Worm (Caenorhabditis elegans) whole organism, L1 larva: ENCODE measurements around the gene atf-2.
A peak's percentile ranks its signal among the peaks of the same experiment; 100 is the strongest.

Experiments
- C34B4.2 ChIP-seq: sonication (generic microtip); optimal IDR thresholded peaks from 2 replicates; lab custom pipeline; 2017; ENCODE audit warnings: mild to moderate bottlenecking, missing genetic modification characterization, missing compliant biosample characterization
- Y116A8C.19 ChIP-seq: sonication (generic microtip); optimal IDR thresholded peaks from 2 replicates; lab custom pipeline; 2016; ENCODE audit warnings: missing compliant biosample characterization, missing genetic modification characterization, borderline replicate concordance
- ama-1 ChIP-seq: fragments of 150-350 bp; optimal IDR thresholded peaks from 2 replicates; lab custom pipeline; 2014
- ceh-8 ChIP-seq: fragments of 200-800 bp; sonication (Bioruptor generic); optimal IDR thresholded peaks from 2 replicates; lab custom pipeline; 2018; ENCODE audit warnings: mild to moderate bottlenecking, missing genetic modification characterization, moderate library complexity, missing compliant biosample characterization
- ceh-82 ChIP-seq, 3 experiments: fragments of 150-350 bp in 1 of 3; sonication (generic microtip) in 2 of 3; optimal IDR thresholded peaks; 2 replicates each; lab custom pipeline; 2014 to 2017; ENCODE audit warnings: missing biosample characterization in 3 of 3, missing genetic modification characterization in 3 of 3
- ceh-88 ChIP-seq: fragments of 200-800 bp; sonication (Bioruptor generic); IDR thresholded peaks from 2 replicates; pipeline ENCODE4 v1.3.6; 2022; ENCODE audit warnings: missing genetic modification characterization, missing compliant biosample characterization
- ceh-90 ChIP-seq: sonication (generic microtip); optimal IDR thresholded peaks from 2 replicates; lab custom pipeline; 2016; ENCODE audit warnings: missing genetic modification characterization, missing compliant biosample characterization
- dpl-1 ChIP-seq, 3 experiments: fragments of 150-350 bp in 2 of 3; sonication (generic microtip) in 1 of 3; optimal IDR thresholded peaks; 2 replicates each; lab custom pipeline; 2014 to 2017; ENCODE audit warnings: missing biosample characterization in 3 of 3, missing genetic modification characterization in 3 of 3, missing genetic modification reagents in 3 of 3
- efl-1 ChIP-seq, 4 experiments: fragments of 150-350 bp; optimal IDR thresholded peaks in 3 of 4; peaks in 1 of 4; 1 replicate in 1 of 4; 2 replicates in 3 of 4; lab custom pipeline; 2014; ENCODE audit warnings: missing biosample characterization in 2 of 4, missing genetic modification characterization in 2 of 4, missing genetic modification reagents in 2 of 4
- egl-27 ChIP-seq, 2 experiments: fragments of 150-350 bp in 1 of 2; sonication (generic microtip); optimal IDR thresholded peaks; 3 replicates each; lab custom pipeline; 2017 to 2018; ENCODE audit warnings: missing biosample characterization in 2 of 2, missing genetic modification characterization in 2 of 2, missing genetic modification reagents in 2 of 2
- elt-3 ChIP-seq, 6 experiments: fragments of 150-350 bp in 1 of 6; sonication (generic microtip); optimal IDR thresholded peaks; 2 replicates each; lab custom pipeline; 2017 to 2018; ENCODE audit warnings: missing biosample characterization in 6 of 6, missing genetic modification characterization in 6 of 6, inconsistent platforms in 1 of 6
- fkh-10 ChIP-seq: sonication (generic microtip); optimal IDR thresholded peaks from 2 replicates; lab custom pipeline; 2017; ENCODE audit warnings: missing biosample characterization, missing genetic modification reagents, missing genetic modification characterization
- fkh-4 ChIP-seq: sonication (generic microtip); optimal IDR thresholded peaks from 2 replicates; lab custom pipeline; 2016; ENCODE audit warnings: missing compliant biosample characterization, missing genetic modification characterization, borderline replicate concordance
- fkh-8 ChIP-seq: sonication (generic microtip); optimal IDR thresholded peaks from 2 replicates; lab custom pipeline; 2016; ENCODE audit warnings: mild to moderate bottlenecking, missing genetic modification characterization, missing compliant biosample characterization
- hlh-4 ChIP-seq: sonication (generic microtip); optimal IDR thresholded peaks from 2 replicates; lab custom pipeline; 2016; ENCODE audit warnings: mild to moderate bottlenecking, missing genetic modification characterization, missing compliant biosample characterization
- isw-1 ChIP-seq: fragments of 200-800 bp; sonication (Bioruptor generic); IDR thresholded peaks from 2 replicates; pipeline ENCODE4 v1.3.6; 2022; ENCODE audit warnings: missing genetic modification characterization, missing compliant biosample characterization
- jun-1 ChIP-seq: fragments of 150-350 bp; optimal IDR thresholded peaks from 2 replicates; lab custom pipeline; 2014; ENCODE audit warnings: missing biosample characterization, missing genetic modification reagents, missing genetic modification characterization
- lin-15B ChIP-seq: fragments of 150-350 bp; sonication (generic microtip); optimal IDR thresholded peaks from 3 replicates; lab custom pipeline; 2014; ENCODE audit warnings: missing biosample characterization, missing genetic modification characterization
- lsy-2 ChIP-seq, 2 experiments: fragments of 150-350 bp; optimal IDR thresholded peaks; 2 replicates each; lab custom pipeline; 2014; ENCODE audit warnings: missing biosample characterization in 2 of 2, missing genetic modification characterization in 2 of 2
- mab-9 ChIP-seq: fragments of 200-800 bp; sonication (Bioruptor generic); IDR thresholded peaks from 2 replicates; pipeline ENCODE4 v1.3.6; 2022; ENCODE audit warnings: missing genetic modification reagents, missing genetic modification characterization, missing compliant biosample characterization
- mdl-1 ChIP-seq, 2 experiments: fragments of 150-350 bp; optimal IDR thresholded peaks; 2 replicates each; lab custom pipeline; 2014 to 2017; ENCODE audit warnings: missing biosample characterization in 2 of 2, missing genetic modification characterization in 2 of 2, inconsistent platforms in 1 of 2
- mef-2 ChIP-seq: fragments of 150-350 bp; optimal IDR thresholded peaks from 2 replicates; lab custom pipeline; 2014; ENCODE audit warnings: missing biosample characterization, missing genetic modification characterization
- nhr-20 ChIP-seq: sonication (generic microtip); optimal IDR thresholded peaks from 2 replicates; lab custom pipeline; 2016; ENCODE audit warnings: mild to moderate bottlenecking, missing genetic modification characterization, missing compliant biosample characterization
- nhr-28 ChIP-seq: fragments of 150-350 bp; optimal IDR thresholded peaks from 2 replicates; lab custom pipeline; 2014; ENCODE audit warnings: missing biosample characterization, missing genetic modification characterization
- nhr-71 ChIP-seq: sonication (generic microtip); optimal IDR thresholded peaks from 2 replicates; lab custom pipeline; 2016; ENCODE audit warnings: mild to moderate bottlenecking, missing genetic modification characterization, moderate library complexity, missing compliant biosample characterization
- nhr-76 ChIP-seq: sonication (generic microtip); optimal IDR thresholded peaks from 2 replicates; lab custom pipeline; 2017; ENCODE audit warnings: missing biosample characterization, missing genetic modification characterization
- nhr-84 ChIP-seq: sonication (generic microtip); optimal IDR thresholded peaks from 2 replicates; lab custom pipeline; 2017; ENCODE audit warnings: missing biosample characterization, missing genetic modification characterization
- nhr-85 ChIP-seq: sonication (generic microtip); peaks from one replicate; lab custom pipeline; 2016; ENCODE audit warnings: missing genetic modification characterization, inconsistent platforms, missing compliant biosample characterization
- nhr-90 ChIP-seq: sonication (generic microtip); optimal IDR thresholded peaks from 2 replicates; lab custom pipeline; 2016; ENCODE audit warnings: mild to moderate bottlenecking, missing genetic modification characterization, missing compliant biosample characterization; ENCODE audit not compliant: poor library complexity
- pag-3 ChIP-seq: sonication (generic microtip); optimal IDR thresholded peaks from 2 replicates; lab custom pipeline; 2017; ENCODE audit warnings: missing genetic modification characterization, mild to moderate bottlenecking, missing compliant biosample characterization, antibody characterized with exemption, borderline replicate concordance; ENCODE audit not compliant: insufficient read depth
- pax-3 ChIP-seq: fragments of 200-800 bp; sonication (Bioruptor generic); optimal IDR thresholded peaks from 2 replicates; lab custom pipeline; 2018; ENCODE audit warnings: mild to moderate bottlenecking, missing genetic modification characterization, moderate library complexity, missing compliant biosample characterization
- rnt-1 ChIP-seq: sonication (generic microtip); optimal IDR thresholded peaks from 2 replicates; lab custom pipeline; 2016; ENCODE audit warnings: mild to moderate bottlenecking, missing genetic modification characterization, moderate library complexity, missing compliant biosample characterization
- skn-1 ChIP-seq: fragments of 150-350 bp; optimal IDR thresholded peaks from 2 replicates; lab custom pipeline; 2014; ENCODE audit warnings: missing biosample characterization, missing genetic modification characterization
- snu-23 ChIP-seq: sonication (generic microtip); optimal IDR thresholded peaks from 2 replicates; lab custom pipeline; 2016; ENCODE audit warnings: missing genetic modification characterization, missing compliant biosample characterization
- sptf-1 ChIP-seq: fragments of 150-350 bp; optimal IDR thresholded peaks from 2 replicates; lab custom pipeline; 2014; ENCODE audit warnings: missing biosample characterization, missing genetic modification characterization
- sup-37 ChIP-seq: fragments of 200-800 bp; sonication (Bioruptor generic); optimal IDR thresholded peaks from 2 replicates; lab custom pipeline; 2018; ENCODE audit warnings: mild to moderate bottlenecking, missing genetic modification characterization, missing compliant biosample characterization
- tbx-2 ChIP-seq: sonication (generic microtip); optimal IDR thresholded peaks from 2 replicates; lab custom pipeline; 2016; ENCODE audit warnings: missing genetic modification characterization, missing compliant biosample characterization
- unc-62 ChIP-seq: fragments of 150-350 bp; optimal IDR thresholded peaks from 2 replicates; lab custom pipeline; 2014; ENCODE audit warnings: missing biosample characterization, missing genetic modification reagents, missing genetic modification characterization
- unc-86 ChIP-seq: sonication (generic microtip); optimal IDR thresholded peaks from 2 replicates; lab custom pipeline; 2016; ENCODE audit warnings: missing genetic modification characterization, missing compliant biosample characterization
- zag-1 ChIP-seq: fragments of 150-350 bp; optimal IDR thresholded peaks from 2 replicates; lab custom pipeline; 2014; ENCODE audit warnings: missing biosample characterization, missing genetic modification characterization
- zip-4 ChIP-seq: fragments of 200-800 bp; sonication (Bioruptor generic); optimal IDR thresholded peaks from 2 replicates; lab custom pipeline; 2018; ENCODE audit warnings: mild to moderate bottlenecking, missing genetic modification characterization, moderate library complexity, missing compliant biosample characterization
- ztf-11 ChIP-seq, 2 experiments: sonication (generic microtip); optimal IDR thresholded peaks; 2 replicates each; lab custom pipeline; 2016 to 2017; ENCODE audit warnings: missing genetic modification characterization in 2 of 2, missing biosample characterization in 1 of 2, missing compliant biosample characterization in 1 of 2
- ztf-4 ChIP-seq: fragments of 150-350 bp; optimal IDR thresholded peaks from 2 replicates; lab custom pipeline; 2014; ENCODE audit warnings: missing biosample characterization, missing genetic modification characterization

Gene atf-2

ce11 chrII:8742006-8742847, 9.6 kb upstream of the atf-2 start (continued):
- no peak for TF ChIP-seq ztf-11 (tag; optimal IDR thresholded peaks at IDR 0.05; lab: Kevin White, UChicago)
- TF ChIP-seq mef-2 (tag; lab: Kevin White, UChicago) = no peak
- peak in 1 of 2 experiments; percentile 97 for TF ChIP-seq mdl-1 (tag; optimal IDR thresholded peaks at IDR 0.05; lab: Kevin White, UChicago)
- peak; percentile 79 for TF ChIP-seq tbx-2 (tag; lab: Kevin White, UChicago)
- TF ChIP-seq nhr-71 (tag; lab: Kevin White, UChicago) = peak; percentile 94
- TF ChIP-seq elt-3 (tag; optimal IDR thresholded peaks at IDR 0.05; lab: Kevin White, UChicago) = peak in 5 of 6 experiments; percentile 29 to 97 (median 64)
- no peak for TF ChIP-seq lin-15B (tag; lab: Kevin White, UChicago)
- no peak for TF ChIP-seq pax-3 (tag; lab: Kevin White, UChicago)
- TF ChIP-seq fkh-8 = no peak
- TF ChIP-seq nhr-28 (tag; lab: Kevin White, UChicago) = no peak
- no peak for TF ChIP-seq ceh-88 (GFP tag; lab: Robert Waterston, UW)
- no peak for TF ChIP-seq ceh-82 (tag; optimal IDR thresholded peaks at IDR 0.05; lab: Kevin White, UChicago)
- no peak for TF ChIP-seq ceh-8 (GFP tag; lab: Kevin White, UChicago)
- TF ChIP-seq nhr-84 (tag; lab: Kevin White, UChicago) = no peak
- peak in 2 of 3 experiments; percentile 19 to 31 for TF ChIP-seq dpl-1 (GFP tag; optimal IDR thresholded peaks at IDR 0.05; lab: Kevin White, UChicago)
- no peak for TF ChIP-seq jun-1 (tag; lab: Kevin White, UChicago)
- no peak for TF ChIP-seq nhr-76 (tag; lab: Kevin White, UChicago)
- TF ChIP-seq nhr-90 (tag; lab: Kevin White, UChicago) = peak; percentile 94
- peak; percentile 87 for TF ChIP-seq snu-23 (GFP tag; lab: Kevin White, UChicago)
- TF ChIP-seq fkh-10 (GFP tag; lab: Kevin White, UChicago) = no peak
- TF ChIP-seq isw-1 (GFP tag; lab: Robert Waterston, UW) = no peak
- no peak for TF ChIP-seq ceh-90 (tag; lab: Kevin White, UChicago)
- TF ChIP-seq ztf-4 = peak; percentile 55
- no peak for TF ChIP-seq fkh-4 (tag; lab: Kevin White, UChicago)
- TF ChIP-seq lsy-2 (tag; optimal IDR thresholded peaks at IDR 0.05; lab: Kevin White, UChicago) = peak; percentile 51 to 82
- peak; percentile 13 for TF ChIP-seq rnt-1 (tag; lab: Kevin White, UChicago)
- no peak for TF ChIP-seq sup-37 (GFP tag; lab: Kevin White, UChicago)
- no peak for TF ChIP-seq zag-1 (tag; lab: Kevin White, UChicago)
- TF ChIP-seq skn-1 (tag; lab: Kevin White, UChicago) = peak; percentile 53
- TF ChIP-seq ama-1 (lab: Kevin White, UChicago) = no peak
- TF ChIP-seq hlh-4 (tag; lab: Kevin White, UChicago) = no peak
- peak; percentile 97 for TF ChIP-seq nhr-20 (tag; lab: Kevin White, UChicago)
- TF ChIP-seq efl-1 (optimal IDR thresholded peaks at IDR 0.05; lab: Kevin White, UChicago) = peak in 1 of 2 experiments; percentile 10
- peak in 1 of 2 experiments; percentile 89 for TF ChIP-seq efl-1 (GFP tag; optimal IDR thresholded peaks at IDR 0.05 in 1 of 2; lab: Kevin White, UChicago)
- 0 out of 2 replicates have a peak, but pooled peaks have one; percentile 49 for TF ChIP-seq mab-9 (GFP tag; lab: Robert Waterston, UW)
- peak; percentile 100 for TF ChIP-seq nhr-85 (tag; lab: Kevin White, UChicago)
- no peak for TF ChIP-seq Y116A8C.19
- TF ChIP-seq C34B4.2 (tag; lab: Kevin White, UChicago) = no peak
- no peak for TF ChIP-seq unc-86 (tag; lab: Kevin White, UChicago)
- no peak for TF ChIP-seq sptf-1 (tag; lab: Kevin White, UChicago)
- no peak for TF ChIP-seq zip-4 (GFP tag; lab: Kevin White, UChicago)
- no peak for TF ChIP-seq pag-3
- no peak for TF ChIP-seq egl-27 (tag; optimal IDR thresholded peaks at IDR 0.05; lab: Kevin White, UChicago)
- no peak for TF ChIP-seq unc-62 (GFP tag; lab: Kevin White, UChicago)
